Worm (Caenorhabditis elegans) whole organism, L1 larva: ENCODE data around the gene hsp-12.2.
A peak's percentile ranks its signal among the peaks of the same experiment; 100 is the strongest.

ENCODE experiments used
- C04F5.9 ChIP-seq: sonication (generic microtip); optimal IDR thresholded peaks from 2 replicates; lab custom pipeline; 2016; ENCODE audit warnings: missing genetic modification characterization, missing compliant biosample characterization
- aly-2 ChIP-seq: fragments of 150-350 bp; optimal IDR thresholded peaks from 2 replicates; lab custom pipeline; 2014; ENCODE audit warnings: missing biosample characterization, missing genetic modification characterization
- blmp-1 ChIP-seq: fragments of 150-350 bp; optimal IDR thresholded peaks from 2 replicates; lab custom pipeline; 2014; ENCODE audit warnings: missing biosample characterization, missing genetic modification characterization
- ceh-63 ChIP-seq: fragments of 200-800 bp; sonication (Bioruptor generic); optimal IDR thresholded peaks from 2 replicates; lab custom pipeline; 2018; ENCODE audit warnings: mild to moderate bottlenecking, missing genetic modification characterization, missing compliant biosample characterization
- ceh-82 ChIP-seq, 3 experiments: fragments of 150-350 bp in 1 of 3; sonication (generic microtip) in 2 of 3; optimal IDR thresholded peaks; 2 replicates each; lab custom pipeline; 2014 to 2017; ENCODE audit warnings: missing biosample characterization in 3 of 3, missing genetic modification characterization in 3 of 3
- ceh-88 ChIP-seq: fragments of 200-800 bp; sonication (Bioruptor generic); IDR thresholded peaks from 2 replicates; pipeline ENCODE4 v1.3.6; 2022; ENCODE audit warnings: missing genetic modification characterization, missing compliant biosample characterization
- ceh-90 ChIP-seq: sonication (generic microtip); optimal IDR thresholded peaks from 2 replicates; lab custom pipeline; 2016; ENCODE audit warnings: missing genetic modification characterization, missing compliant biosample characterization
- ces-1 ChIP-seq: fragments of 150-350 bp; optimal IDR thresholded peaks from 2 replicates; lab custom pipeline; 2014; ENCODE audit warnings: missing biosample characterization, missing genetic modification reagents, missing genetic modification characterization
- dsc-1 ChIP-seq: sonication (generic microtip); optimal IDR thresholded peaks from 2 replicates; lab custom pipeline; 2016; ENCODE audit warnings: mild to moderate bottlenecking, missing genetic modification characterization, missing compliant biosample characterization
- efl-1 ChIP-seq, 4 experiments: fragments of 150-350 bp; optimal IDR thresholded peaks in 3 of 4; peaks in 1 of 4; 1 replicate in 1 of 4; 2 replicates in 3 of 4; lab custom pipeline; 2014; ENCODE audit warnings: missing biosample characterization in 2 of 4, missing genetic modification characterization in 2 of 4, missing genetic modification reagents in 2 of 4
- efl-3 ChIP-seq: fragments of 200-800 bp; sonication (Bioruptor generic); optimal IDR thresholded peaks from 2 replicates; lab custom pipeline; 2018; ENCODE audit warnings: mild to moderate bottlenecking, missing genetic modification characterization, missing compliant biosample characterization
- ets-5 ChIP-seq: fragments of 200-800 bp; sonication (Bioruptor generic); IDR thresholded peaks from 2 replicates; pipeline ENCODE4 v1.3.6; 2022; ENCODE audit warnings: missing genetic modification characterization, missing compliant biosample characterization
- grh-1 ChIP-seq: fragments of 200-800 bp; sonication (Bioruptor generic); IDR thresholded peaks from 2 replicates; pipeline ENCODE4 v1.3.6; 2022; ENCODE audit warnings: missing genetic modification reagents, missing genetic modification characterization, missing compliant biosample characterization
- isw-1 ChIP-seq: fragments of 200-800 bp; sonication (Bioruptor generic); IDR thresholded peaks from 2 replicates; pipeline ENCODE4 v1.3.6; 2022; ENCODE audit warnings: missing genetic modification characterization, missing compliant biosample characterization
- lin-13 ChIP-seq: fragments of 150-350 bp; optimal IDR thresholded peaks from 2 replicates; lab custom pipeline; 2014; ENCODE audit warnings: missing biosample characterization, missing genetic modification reagents, missing genetic modification characterization
- lin-35 ChIP-seq, 2 experiments: fragments of 150-350 bp; optimal IDR thresholded peaks; 2 replicates each; lab custom pipeline; 2014; ENCODE audit warnings: missing biosample characterization in 2 of 2, missing genetic modification characterization in 2 of 2, missing genetic modification reagents in 2 of 2
- lin-39 ChIP-seq: fragments of 150-350 bp; optimal IDR thresholded peaks from 2 replicates; lab custom pipeline; 2014; ENCODE audit warnings: missing biosample characterization, missing genetic modification reagents, missing genetic modification characterization
- lir-3 ChIP-seq: sonication (generic microtip); optimal IDR thresholded peaks from 2 replicates; lab custom pipeline; 2016; ENCODE audit warnings: mild to moderate bottlenecking, missing genetic modification characterization, moderate library complexity, missing compliant biosample characterization; ENCODE audit not compliant: poor library complexity
- lsy-2 ChIP-seq, 2 experiments: fragments of 150-350 bp; optimal IDR thresholded peaks; 2 replicates each; lab custom pipeline; 2014; ENCODE audit warnings: missing biosample characterization in 2 of 2, missing genetic modification characterization in 2 of 2
- mab-9 ChIP-seq: fragments of 200-800 bp; sonication (Bioruptor generic); IDR thresholded peaks from 2 replicates; pipeline ENCODE4 v1.3.6; 2022; ENCODE audit warnings: missing genetic modification reagents, missing genetic modification characterization, missing compliant biosample characterization
- mdl-1 ChIP-seq, 2 experiments: fragments of 150-350 bp; optimal IDR thresholded peaks; 2 replicates each; lab custom pipeline; 2014 to 2017; ENCODE audit warnings: missing biosample characterization in 2 of 2, missing genetic modification characterization in 2 of 2, inconsistent platforms in 1 of 2
- mep-1 ChIP-seq: fragments of 150-350 bp; optimal IDR thresholded peaks from 2 replicates; lab custom pipeline; 2014; ENCODE audit warnings: missing biosample characterization, missing genetic modification characterization
- nhr-19 ChIP-seq: fragments of 200-800 bp; sonication (Bioruptor generic); conservative IDR thresholded peaks from 2 replicates; pipeline ENCODE4 v1.3.6; 2022; ENCODE audit warnings: missing genetic modification characterization, missing compliant biosample characterization
- nhr-20 ChIP-seq: sonication (generic microtip); optimal IDR thresholded peaks from 2 replicates; lab custom pipeline; 2016; ENCODE audit warnings: mild to moderate bottlenecking, missing genetic modification characterization, missing compliant biosample characterization
- nhr-47 ChIP-seq: sonication (generic microtip); optimal IDR thresholded peaks from 2 replicates; lab custom pipeline; 2016; ENCODE audit warnings: mild to moderate bottlenecking, missing genetic modification characterization, moderate library complexity, missing compliant biosample characterization
- nhr-71 ChIP-seq: sonication (generic microtip); optimal IDR thresholded peaks from 2 replicates; lab custom pipeline; 2016; ENCODE audit warnings: mild to moderate bottlenecking, missing genetic modification characterization, moderate library complexity, missing compliant biosample characterization
- nhr-77 ChIP-seq: fragments of 150-350 bp; optimal IDR thresholded peaks from 2 replicates; lab custom pipeline; 2014; ENCODE audit warnings: missing biosample characterization, missing genetic modification characterization
- nhr-84 ChIP-seq: sonication (generic microtip); optimal IDR thresholded peaks from 2 replicates; lab custom pipeline; 2017; ENCODE audit warnings: missing biosample characterization, missing genetic modification characterization
- nhr-90 ChIP-seq: sonication (generic microtip); optimal IDR thresholded peaks from 2 replicates; lab custom pipeline; 2016; ENCODE audit warnings: mild to moderate bottlenecking, missing genetic modification characterization, missing compliant biosample characterization; ENCODE audit not compliant: poor library complexity
- pax-3 ChIP-seq: fragments of 200-800 bp; sonication (Bioruptor generic); optimal IDR thresholded peaks from 2 replicates; lab custom pipeline; 2018; ENCODE audit warnings: mild to moderate bottlenecking, missing genetic modification characterization, moderate library complexity, missing compliant biosample characterization
- pqm-1 ChIP-seq: sonication (generic microtip); optimal IDR thresholded peaks from 3 replicates; lab custom pipeline; 2017; ENCODE audit warnings: missing biosample characterization, missing genetic modification characterization
- rnt-1 ChIP-seq: sonication (generic microtip); optimal IDR thresholded peaks from 2 replicates; lab custom pipeline; 2016; ENCODE audit warnings: mild to moderate bottlenecking, missing genetic modification characterization, moderate library complexity, missing compliant biosample characterization
- skn-1 ChIP-seq: fragments of 150-350 bp; optimal IDR thresholded peaks from 2 replicates; lab custom pipeline; 2014; ENCODE audit warnings: missing biosample characterization, missing genetic modification characterization
- snpc-4 ChIP-seq: fragments of 150-350 bp; optimal IDR thresholded peaks from 2 replicates; lab custom pipeline; 2014; ENCODE audit warnings: missing biosample characterization, missing genetic modification characterization
- snu-23 ChIP-seq: sonication (generic microtip); optimal IDR thresholded peaks from 2 replicates; lab custom pipeline; 2016; ENCODE audit warnings: missing genetic modification characterization, missing compliant biosample characterization
- sup-37 ChIP-seq: fragments of 200-800 bp; sonication (Bioruptor generic); optimal IDR thresholded peaks from 2 replicates; lab custom pipeline; 2018; ENCODE audit warnings: mild to moderate bottlenecking, missing genetic modification characterization, missing compliant biosample characterization
- swsn-7 ChIP-seq: sonication (generic microtip); optimal IDR thresholded peaks from 2 replicates; lab custom pipeline; 2016; ENCODE audit warnings: missing genetic modification characterization, missing compliant biosample characterization
- tbx-2 ChIP-seq: sonication (generic microtip); optimal IDR thresholded peaks from 2 replicates; lab custom pipeline; 2016; ENCODE audit warnings: missing genetic modification characterization, missing compliant biosample characterization
- tlp-1 ChIP-seq: fragments of 150-350 bp; optimal IDR thresholded peaks from 2 replicates; lab custom pipeline; 2014; ENCODE audit warnings: missing biosample characterization, missing genetic modification characterization
- unc-30 ChIP-seq: sonication (generic microtip); optimal IDR thresholded peaks from 2 replicates; lab custom pipeline; 2017; ENCODE audit warnings: missing biosample characterization, missing genetic modification characterization
- xbp-1 ChIP-seq: sonication (generic microtip); optimal IDR thresholded peaks from 2 replicates; lab custom pipeline; 2016; ENCODE audit warnings: missing genetic modification characterization, missing compliant biosample characterization
- ztf-4 ChIP-seq: fragments of 150-350 bp; optimal IDR thresholded peaks from 2 replicates; lab custom pipeline; 2014; ENCODE audit warnings: missing biosample characterization, missing genetic modification characterization

hsp-12.2 gene

DNA sequence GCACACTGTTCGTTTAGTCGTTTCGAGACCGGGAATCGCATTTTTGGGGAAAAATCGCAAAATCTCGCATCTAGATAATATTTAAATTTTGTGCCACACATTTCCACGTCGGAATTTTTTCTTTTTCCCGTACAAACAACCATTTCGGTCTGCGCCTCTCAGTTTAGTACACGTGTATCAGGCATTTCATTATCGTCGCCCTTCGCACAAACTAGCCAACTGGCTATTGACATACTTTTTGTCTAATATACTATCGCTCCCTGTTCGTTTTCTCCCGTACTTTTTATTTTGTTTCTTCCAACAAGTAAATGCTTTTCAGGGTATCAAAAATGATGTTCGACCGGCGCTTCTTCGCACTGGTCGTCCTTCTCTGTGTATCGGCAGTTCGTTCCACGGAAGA lies 4.5 kb upstream of the hsp-12.2 start, which contains the start of gene C14B9.2:
TSS of gene C14B9.2 (plus strand) at position 320 of the 400 bp plus-strand sequence.
- TF ChIP-seq rnt-1 (tag; lab: Kevin White, UChicago): no peak
- TF ChIP-seq xbp-1 (tag; lab: Kevin White, UChicago): peak; percentile 50
- TF ChIP-seq tbx-2 (tag; lab: Kevin White, UChicago): no peak
- no peak for TF ChIP-seq nhr-84 (tag; lab: Kevin White, UChicago)
- no peak for TF ChIP-seq ceh-82 (tag; optimal IDR thresholded peaks at IDR 0.05; lab: Kevin White, UChicago)

DNA sequence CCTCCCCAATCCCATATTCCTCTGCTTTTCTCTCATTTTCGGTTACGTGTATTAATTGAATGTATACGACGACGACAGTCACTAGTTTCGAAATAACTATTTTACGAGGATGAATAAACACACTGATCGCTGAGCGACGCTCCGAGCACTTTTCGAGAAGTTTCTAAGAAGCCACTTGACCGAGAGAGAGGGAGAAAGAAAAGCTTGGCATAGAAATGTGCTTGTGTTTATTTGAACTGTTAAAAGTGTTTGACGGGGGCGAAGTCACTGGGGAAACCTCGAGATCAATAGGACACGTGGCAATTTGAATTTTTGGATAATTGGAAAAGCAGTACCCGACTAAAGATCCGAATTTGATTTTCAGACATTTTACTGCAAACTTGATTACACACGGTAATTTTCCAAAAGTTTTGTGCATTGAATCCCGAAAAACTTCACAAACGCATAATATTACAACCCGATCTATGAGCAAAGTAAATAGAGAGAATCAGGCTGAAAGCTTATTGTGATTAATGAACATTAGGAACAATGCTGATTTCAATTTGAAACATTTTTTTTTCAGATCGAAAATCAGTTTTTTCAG lies 1.3 kb upstream of the hsp-12.2 start:
- TF ChIP-seq lin-39: no peak
- TF ChIP-seq dsc-1: no peak
- peak in 1 of 2 experiments; percentile 34 for TF ChIP-seq mdl-1 (tag; optimal IDR thresholded peaks at IDR 0.05; lab: Kevin White, UChicago)
- TF ChIP-seq nhr-20 (tag; lab: Kevin White, UChicago): peak; percentile 39
- TF ChIP-seq sup-37 (GFP tag; lab: Kevin White, UChicago): peak; percentile 16
- TF ChIP-seq lsy-2 (tag; optimal IDR thresholded peaks at IDR 0.05; lab: Kevin White, UChicago): no peak
- TF ChIP-seq snpc-4 (tag; lab: Kevin White, UChicago): no peak
- TF ChIP-seq pax-3 (tag; lab: Kevin White, UChicago): no peak
- no peak for TF ChIP-seq ceh-90 (tag; lab: Kevin White, UChicago)
- peak; percentile 15 for TF ChIP-seq swsn-7 (tag; lab: Kevin White, UChicago)
- no peak for TF ChIP-seq snu-23
- no peak for TF ChIP-seq efl-3 (GFP tag; lab: Kevin White, UChicago)
- TF ChIP-seq nhr-47: no peak
- peak; percentile 23 for TF ChIP-seq aly-2 (tag; lab: Kevin White, UChicago)
- peak; percentile 37 for TF ChIP-seq nhr-77 (tag; lab: Kevin White, UChicago)
- no peak for TF ChIP-seq tlp-1 (tag; lab: Kevin White, UChicago)
- no peak for TF ChIP-seq pqm-1 (tag; lab: Kevin White, UChicago)
- TF ChIP-seq ceh-63 (GFP tag; lab: Kevin White, UChicago): no peak
- TF ChIP-seq isw-1 (GFP tag; lab: Robert Waterston, UW): no peak
- peak; percentile 3 for TF ChIP-seq rnt-1 (tag; lab: Kevin White, UChicago)
- no peak for TF ChIP-seq ztf-4 (tag; lab: Kevin White, UChicago)
- TF ChIP-seq ets-5 (GFP tag; lab: Robert Waterston, UW): no peak
- TF ChIP-seq nhr-71: peak; percentile 49
- no peak for TF ChIP-seq blmp-1 (tag; lab: Kevin White, UChicago)
- no peak for TF ChIP-seq efl-1 (optimal IDR thresholded peaks at IDR 0.05; lab: Kevin White, UChicago)
- TF ChIP-seq efl-1 (GFP tag; optimal IDR thresholded peaks at IDR 0.05 in 1 of 2; lab: Kevin White, UChicago): peak in 1 of 2 experiments; percentile 88
- TF ChIP-seq tbx-2 (tag; lab: Kevin White, UChicago): peak; percentile 42
- no peak for TF ChIP-seq lir-3 (tag; lab: Kevin White, UChicago)
- TF ChIP-seq nhr-19: peak; percentile 44
- TF ChIP-seq ces-1 (GFP tag; lab: Kevin White, UChicago): no peak
- TF ChIP-seq nhr-90 (tag; lab: Kevin White, UChicago): no peak
- no peak for TF ChIP-seq unc-30 (tag; lab: Kevin White, UChicago)
- no peak for TF ChIP-seq C04F5.9 (tag; lab: Kevin White, UChicago)
- TF ChIP-seq mep-1 (tag; lab: Kevin White, UChicago): no peak
- TF ChIP-seq grh-1: no peak
- TF ChIP-seq skn-1: peak; percentile 16
- no peak for TF ChIP-seq ceh-88 (GFP tag; lab: Robert Waterston, UW)
- no peak for TF ChIP-seq mab-9 (GFP tag; lab: Robert Waterston, UW)
- TF ChIP-seq lin-13 (GFP tag; lab: Kevin White, UChicago): no peak
- TF ChIP-seq lin-35 (GFP tag; optimal IDR thresholded peaks at IDR 0.05; lab: Kevin White, UChicago): no peak
